Fruit fly (Drosophila melanogaster) whole organism: Measurements from ENCODE around the gene pigs.

ENCODE experiments used
- CG8478 ChIP-seq: fragments of >200 bp; optimal IDR thresholded peaks from 2 replicates; lab custom pipeline; 2018; ENCODE audit warnings: inconsistent platforms
- usp ChIP-seq: fragments of >200 bp; optimal IDR thresholded peaks from 2 replicates; lab custom pipeline; 2017; ENCODE audit warnings: missing biosample characterization, missing genetic modification characterization, mixed read lengths

DNA sequence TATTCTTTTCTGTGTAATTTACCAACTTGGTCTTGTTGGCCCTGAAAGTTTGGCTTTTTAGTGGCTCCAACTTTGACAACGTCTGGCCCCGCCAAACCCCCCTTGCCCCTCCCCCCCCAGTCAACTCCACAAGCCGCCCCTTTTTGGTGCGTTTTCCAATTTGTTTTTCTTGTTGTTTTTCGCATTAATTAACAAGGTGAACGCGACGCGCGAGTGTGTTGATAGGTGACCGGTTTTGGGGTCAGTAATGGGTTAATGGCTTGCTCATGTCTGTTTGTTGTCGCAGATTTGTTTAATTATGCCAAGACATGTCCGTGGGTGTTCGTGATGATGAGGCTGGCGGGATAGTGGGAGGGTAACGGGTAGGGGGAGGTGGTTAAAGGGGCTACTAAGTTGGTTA, 16.9 kb downstream of the pigs start:
- TF ChIP-seq CG8478 (lab: Kevin White, UChicago) (no peak), usp (no peak)
